Fruit fly (Drosophila melanogaster) whole organism, prepupa: ENCODE results near the gene Agpat3.
A peak's percentile ranks its signal among the peaks of the same experiment; 100 is the strongest.

ENCODE experiments used
- CG10669 ChIP-seq: fragments of 200-800 bp; sonication (Bioruptor generic); optimal IDR thresholded peaks from 3 replicates; lab custom pipeline; 2018; ENCODE audit warnings: missing biosample characterization, mild to moderate bottlenecking, missing genetic modification characterization, moderate library complexity
- CG11294 ChIP-seq: fragments of 200-800 bp; sonication (Bioruptor generic); IDR thresholded peaks from 2 replicates; pipeline ENCODE4 v1.3.6; 2022; ENCODE audit warnings: missing biosample characterization, missing genetic modification characterization
- CG15336 ChIP-seq: fragments of 200-800 bp; sonication (Bioruptor generic); IDR thresholded peaks from 2 replicates; pipeline ENCODE4 v1.3.6; 2022; ENCODE audit warnings: missing biosample characterization, missing genetic modification characterization
- CG1621 ChIP-seq: fragments of 200-800 bp; sonication (Bioruptor generic); optimal IDR thresholded peaks from 3 replicates; lab custom pipeline; 2018; ENCODE audit warnings: missing biosample characterization, mild to moderate bottlenecking, missing genetic modification characterization
- CG31627 ChIP-seq: fragments of 200-800 bp; sonication (Bioruptor generic); optimal IDR thresholded peaks from 3 replicates; lab custom pipeline; 2016; ENCODE audit warnings: missing biosample characterization, missing genetic modification characterization
- CG6163 ChIP-seq: fragments of 200-800 bp; sonication (Bioruptor generic); IDR thresholded peaks from 3 replicates; pipeline ENCODE4 v1.3.6; 2022; ENCODE audit warnings: missing biosample characterization, missing genetic modification characterization
- CG6808 ChIP-seq: fragments of 200-800 bp; sonication (Bioruptor generic); optimal IDR thresholded peaks from 3 replicates; lab custom pipeline; 2017; ENCODE audit warnings: missing biosample characterization, missing genetic modification characterization, mild to moderate bottlenecking, moderate library complexity, missing genetic modification reagents
- CG8119 ChIP-seq: fragments of 200-800 bp; sonication (Bioruptor generic); IDR thresholded peaks from 3 replicates; pipeline ENCODE4 v1.3.6; 2022; ENCODE audit warnings: missing biosample characterization, missing genetic modification characterization
- CG8319 ChIP-seq: fragments of 200-800 bp; sonication (Bioruptor generic); optimal IDR thresholded peaks from 3 replicates; lab custom pipeline; 2016; ENCODE audit warnings: missing biosample characterization, missing genetic modification characterization
- CG8632 ChIP-seq: fragments of 200-800 bp; sonication (Bioruptor generic); optimal IDR thresholded peaks from 3 replicates; lab custom pipeline; 2016; ENCODE audit warnings: missing biosample characterization, missing genetic modification characterization
- Eip78C ChIP-seq: fragments of 200-800 bp; sonication (Bioruptor generic); peaks from one replicate; lab custom pipeline; 2016; ENCODE audit warnings: missing biosample characterization, missing genetic modification characterization
- Eip93F ChIP-seq: fragments of 200-800 bp; sonication (Bioruptor generic); optimal IDR thresholded peaks from 2 replicates; lab custom pipeline; 2016; ENCODE audit warnings: missing biosample characterization, mild to moderate bottlenecking, missing genetic modification characterization
- Ets21C ChIP-seq: fragments of 200-800 bp; sonication (Bioruptor generic); optimal IDR thresholded peaks from 3 replicates; lab custom pipeline; 2016; ENCODE audit warnings: missing biosample characterization, missing genetic modification characterization
- Ets96B ChIP-seq: fragments of 200-800 bp; optimal IDR thresholded peaks from 2 replicates; lab custom pipeline; 2019; ENCODE audit warnings: missing biosample characterization, mild to moderate bottlenecking, missing genetic modification characterization, moderate library complexity
- Lpt ChIP-seq: fragments of 200-800 bp; sonication (Bioruptor generic); optimal IDR thresholded peaks from 3 replicates; lab custom pipeline; 2016; ENCODE audit warnings: missing biosample characterization, missing genetic modification characterization
- OdsH ChIP-seq: fragments of 200-800 bp; sonication (Bioruptor generic); optimal IDR thresholded peaks from 3 replicates; lab custom pipeline; 2016; ENCODE audit warnings: missing biosample characterization, missing genetic modification characterization
- Sox102F ChIP-seq: fragments of 200-800 bp; sonication (Bioruptor generic); optimal IDR thresholded peaks from 2 replicates; lab custom pipeline; 2016; ENCODE audit warnings: missing biosample characterization, mild to moderate bottlenecking, missing genetic modification characterization
- Sox14 ChIP-seq: fragments of 200-800 bp; sonication (Bioruptor generic); optimal IDR thresholded peaks from 3 replicates; lab custom pipeline; 2016; ENCODE audit warnings: missing biosample characterization, missing genetic modification characterization
- achi ChIP-seq: fragments of 200-800 bp; sonication (Bioruptor generic); optimal IDR thresholded peaks from 3 replicates; lab custom pipeline; 2016; ENCODE audit warnings: missing biosample characterization, missing genetic modification characterization
- cyc ChIP-seq: fragments of 200-800 bp; sonication (Bioruptor generic); optimal IDR thresholded peaks from 3 replicates; lab custom pipeline; 2016; ENCODE audit warnings: missing biosample characterization, missing genetic modification characterization
- dac ChIP-seq: fragments of 200-800 bp; sonication (Bioruptor generic); optimal IDR thresholded peaks from 2 replicates; lab custom pipeline; 2017; ENCODE audit warnings: missing biosample characterization, mild to moderate bottlenecking, missing genetic modification characterization
- eg ChIP-seq: fragments of 200-800 bp; sonication (Bioruptor generic); IDR thresholded peaks from 3 replicates; pipeline ENCODE4 v1.3.6; 2022; ENCODE audit warnings: missing biosample characterization, missing genetic modification characterization
- esn ChIP-seq: fragments of 200-800 bp; sonication (Bioruptor generic); optimal IDR thresholded peaks from 2 replicates; lab custom pipeline; 2016; ENCODE audit warnings: missing biosample characterization, mild to moderate bottlenecking, missing genetic modification characterization, moderate library complexity
- fkh ChIP-seq: fragments of 200-800 bp; sonication (Bioruptor generic); optimal IDR thresholded peaks from 3 replicates; lab custom pipeline; 2017; ENCODE audit warnings: missing biosample characterization, mild to moderate bottlenecking, missing genetic modification characterization, moderate library complexity
- lz ChIP-seq: fragments of 200-800 bp; sonication (Bioruptor generic); optimal IDR thresholded peaks from 3 replicates; lab custom pipeline; 2016; ENCODE audit warnings: missing biosample characterization, missing genetic modification characterization
- salr ChIP-seq, 2 experiments: fragments of 200-800 bp; sonication (Bioruptor generic); optimal IDR thresholded peaks; 3 replicates each; lab custom pipeline; 2016 to 2018; ENCODE audit warnings: missing biosample characterization in 2 of 2, missing genetic modification characterization in 2 of 2, mild to moderate bottlenecking in 1 of 2
- ss ChIP-seq, 2 experiments: fragments of 200-800 bp; sonication (Bioruptor generic); optimal IDR thresholded peaks; 2 replicates in 1 of 2; 3 replicates in 1 of 2; lab custom pipeline; 2017 to 2018; ENCODE audit warnings: mild to moderate bottlenecking in 2 of 2, missing biosample characterization in 2 of 2, missing genetic modification characterization in 2 of 2, moderate library complexity in 1 of 2
- topi ChIP-seq: fragments of 200-800 bp; sonication (Bioruptor generic); optimal IDR thresholded peaks from 3 replicates; lab custom pipeline; 2016; ENCODE audit warnings: missing biosample characterization, missing genetic modification characterization
- vri ChIP-seq: fragments of 200-800 bp; sonication (Bioruptor generic); optimal IDR thresholded peaks from 3 replicates; lab custom pipeline; 2016; ENCODE audit warnings: missing biosample characterization, mild to moderate bottlenecking, missing genetic modification characterization

Agpat3 gene

DNA sequence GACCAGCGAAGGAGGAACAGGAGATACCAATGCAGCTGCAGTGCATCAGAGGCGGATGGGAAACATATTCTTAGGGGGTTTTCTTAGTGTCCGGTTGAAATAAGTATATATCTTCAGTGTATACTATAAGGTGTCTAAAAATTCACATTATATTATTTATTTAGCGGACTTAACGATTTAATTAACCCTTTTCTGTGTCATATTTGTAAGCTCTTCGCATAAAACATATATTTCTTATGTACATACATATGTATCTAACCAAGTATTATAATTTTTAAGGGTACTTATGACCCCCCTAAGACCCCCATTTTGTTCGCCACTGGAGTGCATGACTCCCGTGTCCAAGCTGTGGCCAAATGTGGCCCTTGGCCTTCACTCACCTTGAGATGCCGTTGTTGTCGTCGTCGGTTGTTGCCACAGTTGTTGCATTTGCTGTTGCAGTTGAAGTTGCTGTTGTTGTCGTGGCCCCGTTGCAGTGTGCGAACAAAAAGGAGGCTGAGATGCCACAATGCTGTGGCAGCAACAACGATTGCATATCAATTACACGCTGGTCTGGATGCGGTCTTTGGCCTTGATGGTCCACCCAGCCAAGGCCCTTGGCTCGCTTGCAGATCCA, 24.4 kb downstream of the Agpat3 start (continued):
- TF ChIP-seq CG15336 (peak; percentile 47; the same call in 1 of the 2 replicates), Ets96B (tag; lab: Kevin White, UChicago) (peak; percentile 96), CG10669 (GFP tag; lab: Kevin White, UChicago) (peak; percentile 89), fkh (GFP tag; lab: Kevin White, UChicago) (no peak), achi (GFP tag; lab: Kevin White, UChicago) (peak; percentile 89), Lpt (GFP tag; lab: Kevin White, UChicago) (peak; percentile 39), Eip93F (GFP tag; lab: Kevin White, UChicago) (no peak), dac (GFP tag; lab: Kevin White, UChicago) (no peak), CG8119 (peak; percentile 72; the same call in 2 of the 3 replicates), Sox102F (peak; percentile 66), ss (GFP tag; optimal IDR thresholded peaks at IDR 0.05; lab: Kevin White, UChicago) (peak; percentile 95 to 97), lz (peak; percentile 71), Ets21C (GFP tag; lab: Kevin White, UChicago) (peak; percentile 38)

- TF ChIP-seq dac (GFP tag; lab: Kevin White, UChicago) (no peak), fkh (GFP tag; lab: Kevin White, UChicago) (peak; percentile 70)
Observed at dm6 chr3L:16359795-16360194, 26.0 kb downstream of the Agpat3 start.

DNA sequence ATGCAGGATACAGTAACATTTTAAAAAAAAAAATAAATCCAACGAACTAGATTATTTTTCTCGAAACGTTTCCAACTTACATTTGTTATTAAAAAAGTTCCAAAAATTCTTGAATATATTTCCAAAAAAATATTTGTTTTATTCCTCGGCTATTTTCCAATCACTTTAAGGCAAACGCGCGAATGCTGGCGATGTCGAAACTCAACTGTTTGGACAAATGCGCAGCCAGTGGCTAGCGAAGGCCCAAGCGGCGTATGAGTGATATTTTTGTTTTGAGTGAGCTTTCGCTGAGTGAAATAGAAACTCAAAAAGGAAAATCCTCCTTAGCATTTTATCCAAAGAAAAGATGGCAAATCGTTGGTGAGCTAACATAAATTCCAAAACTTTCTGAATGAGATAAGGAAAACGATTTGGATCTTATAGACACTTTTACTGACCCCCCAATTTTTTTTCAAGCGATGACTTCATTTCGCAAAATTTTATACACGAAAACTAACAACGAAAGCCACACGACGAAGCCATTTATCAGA, 26.5 kb downstream of the Agpat3 start, which contains the start of gene ringer:
Gene ringer, minus strand, starts transcription at position 210 of the 530 bp plus-strand sequence.
- TF ChIP-seq Eip78C (peak; percentile 71), CG6808 (GFP tag; lab: Kevin White, UChicago) (no peak)
- TF ChIP-seq, all 60 proteins: peak for 1

- TF ChIP-seq Lpt (GFP tag; lab: Kevin White, UChicago) (no peak), fkh (GFP tag; lab: Kevin White, UChicago) (no peak), CG6808 (GFP tag; lab: Kevin White, UChicago) (peak; percentile 38), CG6163 (GFP tag; lab: Robert Waterston, UW) (no peak), esn (GFP tag; lab: Kevin White, UChicago) (peak; percentile 14), CG11294 (GFP tag; lab: Robert Waterston, UW) (no peak), Eip78C (peak; percentile 78), OdsH (no peak), CG8319 (GFP tag; lab: Kevin White, UChicago) (no peak), salr (GFP tag; optimal IDR thresholded peaks at IDR 0.05; lab: Kevin White, UChicago) (peak in 1 of 2 experiments; percentile 40), cyc (GFP tag; lab: Kevin White, UChicago) (no peak), eg (GFP tag; lab: Robert Waterston, UW) (no peak), CG31627 (no peak), Sox14 (GFP tag; lab: Kevin White, UChicago) (peak; percentile 4), CG8632 (GFP tag; lab: Kevin White, UChicago) (no peak)
Observed at dm6 chr3L:16357860-16358259, 27.9 kb downstream of the Agpat3 start.

DNA sequence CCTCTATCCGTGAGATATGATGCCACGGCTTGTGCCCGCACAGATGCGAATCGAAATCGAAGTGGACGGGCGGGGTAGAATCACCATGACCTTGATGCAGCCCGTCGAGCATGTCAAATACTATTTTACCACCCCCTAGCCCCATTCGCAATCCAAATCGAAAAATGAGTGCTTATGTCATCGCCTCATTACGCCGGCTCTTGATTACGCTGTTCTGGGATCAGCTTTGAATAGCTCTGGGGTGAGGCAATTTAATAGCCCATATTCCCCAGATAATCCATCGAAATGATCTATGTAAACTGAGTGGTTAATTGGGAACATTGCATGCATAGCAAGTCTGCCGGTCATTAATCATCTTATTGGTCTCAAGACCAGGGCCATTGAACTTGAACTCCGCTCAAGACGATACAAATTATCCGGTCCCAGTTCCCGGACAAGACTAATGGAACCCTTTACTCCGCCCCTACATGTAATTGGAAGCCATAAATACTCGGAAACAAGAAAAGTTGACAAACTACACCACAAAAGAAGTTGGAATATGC, 28.5 kb downstream of the Agpat3 start:
- TF ChIP-seq CG1621 (tag; lab: Kevin White, UChicago) (peak; percentile 21), CG15336 (no peak), vri (GFP tag; lab: Kevin White, UChicago) (peak; percentile 71), CG6163 (GFP tag; lab: Robert Waterston, UW) (0 out of 3 replicates have a peak, but pooled peaks have one; percentile 25), topi (GFP tag; lab: Kevin White, UChicago) (no peak)
- TF ChIP-seq, all 60 proteins: peak for 3
